Worm (Caenorhabditis elegans): ENCODE data around the gene clec-233.

DNA sequence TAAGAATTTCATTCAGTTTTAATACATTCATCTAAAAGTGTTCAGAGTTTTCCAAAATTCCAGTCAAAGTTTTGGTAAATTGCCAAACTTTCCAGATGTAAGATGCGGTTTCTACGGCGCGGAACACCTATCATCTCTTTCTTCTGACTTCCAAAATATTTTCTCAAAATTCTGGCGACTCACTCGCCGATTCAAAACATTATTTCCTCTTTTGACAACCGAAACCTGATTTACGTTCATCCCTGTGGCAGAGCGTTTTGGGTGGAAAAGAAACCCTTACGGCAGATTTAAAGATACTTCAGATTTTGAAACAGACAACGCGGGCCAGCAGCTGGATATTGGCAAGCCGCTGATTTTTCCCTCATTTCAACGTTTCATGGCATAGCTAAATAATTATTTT, 35.7 kb upstream of the clec-233 start, which contains the start of gene F11A5.5:
- TF ChIP-seq flt-1 (GFP tag; IDR thresholded peaks at IDR 0.05) (no peak), klf-2 (GFP tag; conservative IDR thresholded peaks at IDR 0.05) (no peak), cog-1 (tag; optimal IDR thresholded peaks at IDR 0.05) (no peak), T22C8.4 (GFP tag; IDR thresholded peaks at IDR 0.05) (no peak), ztf-29 (GFP tag; IDR thresholded peaks at IDR 0.05) (no peak), ztf-23 (GFP tag; IDR thresholded peaks at IDR 0.05) (no peak)
